Fruit fly (Drosophila melanogaster) whole organism, wandering third instar larva: ENCODE data around the gene CG8300.

ENCODE experiments used
- Abd-B ChIP-seq: fragments of >200 bp; optimal IDR thresholded peaks from 2 replicates; lab custom pipeline; 2017; ENCODE audit warnings: missing biosample characterization, missing genetic modification characterization
- CG32264 ChIP-seq: fragments of 200-800 bp; sonication (Bioruptor generic); optimal IDR thresholded peaks from 2 replicates; lab custom pipeline; 2016; ENCODE audit warnings: missing biosample characterization, missing genetic modification characterization
- CG9705 ChIP-seq: fragments of 200-800 bp; sonication (Bioruptor generic); optimal IDR thresholded peaks from 2 replicates; lab custom pipeline; 2018; ENCODE audit warnings: missing biosample characterization, mild to moderate bottlenecking, missing genetic modification characterization
- CrebA ChIP-seq: fragments of 200-800 bp; sonication (Bioruptor generic); optimal IDR thresholded peaks from 2 replicates; lab custom pipeline; 2016; ENCODE audit warnings: missing biosample characterization, mild to moderate bottlenecking, missing genetic modification characterization, borderline replicate concordance
- Dfd ChIP-seq: fragments of >200 bp; optimal IDR thresholded peaks from 2 replicates; lab custom pipeline; 2017; ENCODE audit warnings: missing biosample characterization, missing genetic modification characterization
- Dif ChIP-seq: fragments of 200-275, 200-300 bp; sonication (Bioruptor generic); optimal IDR thresholded peaks from 2 replicates; lab custom pipeline; 2018; ENCODE audit warnings: missing biosample characterization, missing genetic modification characterization; ENCODE audit not compliant: partially characterized antibody
- GATAd ChIP-seq: sonication (Bioruptor generic); optimal IDR thresholded peaks from 2 replicates; lab custom pipeline; 2016; ENCODE audit warnings: missing biosample characterization, missing genetic modification characterization
- HLH106 ChIP-seq: fragments of 200-800 bp; optimal IDR thresholded peaks from 3 replicates; lab custom pipeline; 2019; ENCODE audit warnings: missing biosample characterization, mild to moderate bottlenecking, missing genetic modification characterization, moderate library complexity
- Hnf4 ChIP-seq: fragments of 200-800 bp; sonication (Bioruptor generic); optimal IDR thresholded peaks from 2 replicates; lab custom pipeline; 2016; ENCODE audit warnings: missing biosample characterization, mild to moderate bottlenecking, missing genetic modification characterization
- Hr78 ChIP-seq: fragments of >200 bp; optimal IDR thresholded peaks from 2 replicates; lab custom pipeline; 2017; ENCODE audit warnings: missing biosample characterization, missing genetic modification characterization
- Hr83 ChIP-seq: fragments of 200-300 bp; sonication (Bioruptor generic); optimal IDR thresholded peaks from 2 replicates; lab custom pipeline; 2016; ENCODE audit warnings: missing biosample characterization, mild to moderate bottlenecking, missing genetic modification characterization, moderate library complexity; ENCODE audit not compliant: poor library complexity, severe bottlenecking
- Jra ChIP-seq: sonication (Bioruptor generic); optimal IDR thresholded peaks from 2 replicates; lab custom pipeline; 2016; ENCODE audit warnings: missing biosample characterization, missing genetic modification characterization
- Mio ChIP-seq: sonication (Bioruptor generic); optimal IDR thresholded peaks from 2 replicates; lab custom pipeline; 2016; ENCODE audit warnings: missing biosample characterization, missing genetic modification characterization
- Myc ChIP-seq: fragments of >200 bp; optimal IDR thresholded peaks from 2 replicates; lab custom pipeline; 2017
- N ChIP-seq: fragments of >200 bp; optimal IDR thresholded peaks from 2 replicates; lab custom pipeline; 2018; ENCODE audit warnings: missing biosample characterization, missing external identifiers, missing genetic modification characterization
- OdsH ChIP-seq: fragments of 200-800 bp; sonication (Bioruptor generic); optimal IDR thresholded peaks from 2 replicates; lab custom pipeline; 2016; ENCODE audit warnings: missing biosample characterization, mild to moderate bottlenecking, missing genetic modification characterization
- Rel ChIP-seq, 2 experiments: fragments of 200-800 bp; sonication (Bioruptor generic) in 1 of 2; optimal IDR thresholded peaks; 2 replicates in 1 of 2; 3 replicates in 1 of 2; lab custom pipeline; 2016 to 2019; ENCODE audit warnings: mild to moderate bottlenecking in 2 of 2, missing biosample characterization in 2 of 2, missing genetic modification characterization in 2 of 2, moderate library complexity in 1 of 2
- Sp1 ChIP-seq: fragments of 200-800 bp; sonication (Bioruptor generic); optimal IDR thresholded peaks from 3 replicates; lab custom pipeline; 2019; ENCODE audit warnings: missing biosample characterization, mild to moderate bottlenecking, missing genetic modification characterization, moderate library complexity
- Vsx2 ChIP-seq: fragments of 200-300, 225-300 bp; sonication (Bioruptor generic); optimal IDR thresholded peaks from 2 replicates; lab custom pipeline; 2018; ENCODE audit warnings: missing biosample characterization, missing genetic modification characterization; ENCODE audit not compliant: partially characterized antibody
- br ChIP-seq: fragments of 200-800 bp; sonication (Bioruptor generic); optimal IDR thresholded peaks from 2 replicates; lab custom pipeline; 2016; ENCODE audit warnings: missing biosample characterization, missing genetic modification characterization
- brk ChIP-seq: fragments of 200-800 bp; sonication (Bioruptor generic); optimal IDR thresholded peaks from 2 replicates; lab custom pipeline; 2016; ENCODE audit warnings: missing biosample characterization, mild to moderate bottlenecking, missing genetic modification characterization
- dl ChIP-seq, 2 experiments: fragments of 175-275, 200-275 bp in 1 of 2; fragments of 200-275 bp in 1 of 2; sonication (Bioruptor generic); optimal IDR thresholded peaks; lab custom pipeline; 2018; ENCODE audit warnings: mild to moderate bottlenecking in 2 of 2, missing biosample characterization in 2 of 2, missing genetic modification characterization in 2 of 2, moderate library complexity in 2 of 2; ENCODE audit not compliant: partially characterized antibody in 2 of 2, insufficient read depth in 1 of 2
- dmrt93B ChIP-seq: fragments of 200-800 bp; sonication (Bioruptor generic); optimal IDR thresholded peaks from 2 replicates; lab custom pipeline; 2018; ENCODE audit warnings: missing biosample characterization, mild to moderate bottlenecking, missing genetic modification characterization
- dsf ChIP-seq: sonication (Bioruptor generic); optimal IDR thresholded peaks from 2 replicates; lab custom pipeline; 2016; ENCODE audit warnings: missing biosample characterization, missing genetic modification characterization, borderline replicate concordance
- ey ChIP-seq: fragments of 200-800 bp; sonication (Bioruptor generic); optimal IDR thresholded peaks from 2 replicates; lab custom pipeline; 2016; ENCODE audit warnings: missing biosample characterization, missing genetic modification characterization
- foxo ChIP-seq, 2 experiments: fragments of 200-800 bp; sonication (Bioruptor generic); optimal IDR thresholded peaks; 2 replicates in 1 of 2; 3 replicates in 1 of 2; lab custom pipeline; 2016 to 2017; ENCODE audit warnings: missing biosample characterization in 2 of 2, missing genetic modification characterization in 2 of 2
- fru ChIP-seq: fragments of 200-800 bp; sonication (Bioruptor generic); optimal IDR thresholded peaks from 3 replicates; lab custom pipeline; 2016; ENCODE audit warnings: missing biosample characterization, mild to moderate bottlenecking, missing genetic modification characterization
- h ChIP-seq: fragments of 200-800 bp; sonication (Bioruptor generic); optimal IDR thresholded peaks from 3 replicates; lab custom pipeline; 2016; ENCODE audit warnings: missing biosample characterization, mild to moderate bottlenecking, missing genetic modification characterization
- jim ChIP-seq: fragments of 175-275, 200-325 bp; sonication (Bioruptor generic); optimal IDR thresholded peaks from 2 replicates; lab custom pipeline; 2016; ENCODE audit warnings: missing biosample characterization, mild to moderate bottlenecking, missing genetic modification characterization
- lola ChIP-seq: fragments of >200 bp; optimal IDR thresholded peaks from 2 replicates; lab custom pipeline; 2017; ENCODE audit warnings: missing biosample characterization, missing genetic modification characterization
- pan ChIP-seq: fragments of >200 bp; optimal IDR thresholded peaks from 2 replicates; lab custom pipeline; 2017
- psq ChIP-seq: fragments of 200-800 bp; sonication (Bioruptor generic); optimal IDR thresholded peaks from 3 replicates; lab custom pipeline; 2017; ENCODE audit warnings: missing biosample characterization, mild to moderate bottlenecking, missing genetic modification characterization, moderate library complexity
- rgr ChIP-seq: fragments of 200-800 bp; sonication (Bioruptor generic); optimal IDR thresholded peaks from 3 replicates; lab custom pipeline; 2016; ENCODE audit warnings: missing biosample characterization, mild to moderate bottlenecking, missing genetic modification characterization
- sage ChIP-seq: fragments of 200-800 bp; sonication (Bioruptor generic); optimal IDR thresholded peaks from 2 replicates; lab custom pipeline; 2016; ENCODE audit warnings: missing biosample characterization, mild to moderate bottlenecking, missing genetic modification characterization
- sv ChIP-seq: fragments of 200-800 bp; sonication (Bioruptor generic); optimal IDR thresholded peaks from 3 replicates; lab custom pipeline; 2016; ENCODE audit warnings: missing biosample characterization, missing genetic modification characterization
- tai ChIP-seq: sonication (Bioruptor generic); optimal IDR thresholded peaks from 2 replicates; lab custom pipeline; 2016; ENCODE audit warnings: missing biosample characterization, missing genetic modification characterization
- usp ChIP-seq: fragments of >200 bp; optimal IDR thresholded peaks from 2 replicates; lab custom pipeline; 2017; ENCODE audit warnings: missing biosample characterization, missing genetic modification characterization
- woc ChIP-seq: sonication (Bioruptor generic); optimal IDR thresholded peaks from 2 replicates; lab custom pipeline; 2016; ENCODE audit warnings: missing biosample characterization, mild to moderate bottlenecking, missing genetic modification characterization

CG8300 gene

DNA sequence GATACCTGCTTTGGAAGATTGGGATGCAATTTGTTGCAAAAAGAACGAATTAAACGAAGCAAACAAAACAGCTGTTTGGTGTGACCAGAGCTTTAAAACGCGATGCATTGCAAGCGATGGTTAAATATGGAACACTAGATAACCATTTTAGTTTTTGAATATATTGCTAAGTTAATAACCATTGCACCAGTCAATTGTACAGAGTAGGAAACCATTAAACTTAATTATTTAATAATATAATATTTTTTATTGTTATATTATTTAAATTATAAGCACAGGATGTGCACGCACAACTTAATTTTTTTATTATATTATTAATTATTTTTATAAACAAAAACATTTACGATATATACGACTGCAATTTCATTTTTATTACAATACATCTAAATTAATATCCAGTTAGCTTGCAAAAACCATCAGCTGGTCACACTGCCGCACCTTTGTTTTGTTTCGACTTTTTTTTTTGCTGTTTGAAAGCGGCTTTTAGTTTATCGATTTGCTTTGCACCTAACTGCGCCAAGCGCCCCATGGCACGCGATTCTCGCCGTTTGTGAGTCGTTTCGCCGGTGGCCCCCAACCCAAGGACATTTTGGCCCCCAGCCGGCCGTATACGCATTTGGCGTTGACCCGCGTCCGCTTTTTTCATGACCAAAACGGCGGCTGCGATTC lies at the start of gene CG8300, which contains the start of gene CG4617:
Gene CG8300 (plus strand): TSS at position 486 of the 669 bp plus-strand sequence.
Gene CG4617 (minus strand): TSS at position 92 of the 669 bp plus-strand sequence.
- TF ChIP-seq tai (no peak), OdsH (no peak), CG9705 (GFP tag; lab: Kevin White, UChicago) (no peak), pan (no peak), Jra (GFP tag; lab: Kevin White, UChicago) (no peak), Mio (GFP tag; lab: Kevin White, UChicago) (no peak), GATAd (GFP tag; lab: Kevin White, UChicago) (no peak), Hr78 (GFP tag; lab: Kevin White, UChicago) (no peak), CG32264 (GFP tag; lab: Kevin White, UChicago) (no peak), Vsx2 (GFP tag; lab: Kevin White, UChicago) (no peak), dsf (GFP tag; lab: Kevin White, UChicago) (no peak), fru (no peak), Hr83 (no peak), jim (GFP tag; lab: Kevin White, UChicago) (no peak), N (no peak), CrebA (no peak), HLH106 (tag; lab: Kevin White, UChicago) (peak; percentile 46), sage (no peak), foxo (GFP tag; optimal IDR thresholded peaks at IDR 0.05; lab: Kevin White, UChicago) (peak in 1 of 2 experiments; percentile 51), Hnf4 (peak; percentile 34), dl (GFP tag; optimal IDR thresholded peaks at IDR 0.05; lab: Kevin White, UChicago; ENCODE audit: insufficient read depth in 1 of 2, partially characterized antibody in 2 of 2) (no peak), Dfd (no peak), h (GFP tag; lab: Kevin White, UChicago) (peak; percentile 5), ey (GFP tag; lab: Kevin White, UChicago) (no peak), Sp1 (GFP tag; lab: Kevin White, UChicago) (peak; percentile 11), woc (GFP tag; lab: Kevin White, UChicago) (no peak), rgr (no peak), Myc (lab: Kevin White, UChicago) (no peak), Rel (GFP tag; optimal IDR thresholded peaks at IDR 0.05; lab: Kevin White, UChicago) (no peak), Rel (tag; optimal IDR thresholded peaks at IDR 0.05; lab: Kevin White, UChicago) (no peak), sv (no peak), Dif (no peak), br (GFP tag; lab: Kevin White, UChicago) (no peak), brk (GFP tag; lab: Kevin White, UChicago) (no peak), Abd-B (GFP tag; lab: Kevin White, UChicago) (no peak), usp (GFP tag; lab: Kevin White, UChicago) (no peak), psq (GFP tag; lab: Kevin White, UChicago) (peak; percentile 29), lola (GFP tag; lab: Kevin White, UChicago) (no peak), dmrt93B (GFP tag; lab: Kevin White, UChicago) (peak; percentile 5)

DNA sequence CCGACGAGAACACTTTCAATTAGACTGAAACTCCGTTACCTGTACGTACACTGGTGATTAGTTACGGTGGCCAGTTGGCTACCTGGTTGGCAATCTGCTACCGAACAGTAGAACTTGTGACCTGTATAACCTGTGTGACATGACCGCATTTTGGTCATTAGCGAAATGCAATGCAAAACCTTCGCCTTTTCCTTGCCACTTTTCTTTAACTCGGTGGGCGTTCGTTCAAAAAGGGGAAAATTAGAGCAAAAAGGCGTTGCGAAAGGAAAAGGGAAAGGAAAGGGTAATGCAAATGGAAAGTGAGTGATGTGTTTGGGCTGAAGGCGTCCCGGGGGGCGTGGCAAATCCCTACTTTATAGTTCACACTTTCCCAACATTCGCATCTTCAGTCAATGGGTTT lies 45.7 kb upstream of the CG8300 start:
- TF ChIP-seq rgr (no peak), brk (GFP tag; lab: Kevin White, UChicago) (no peak), N (no peak), h (GFP tag; lab: Kevin White, UChicago) (no peak), Jra (GFP tag; lab: Kevin White, UChicago) (no peak), GATAd (GFP tag; lab: Kevin White, UChicago) (no peak), psq (GFP tag; lab: Kevin White, UChicago) (no peak), usp (GFP tag; lab: Kevin White, UChicago) (no peak), HLH106 (tag; lab: Kevin White, UChicago) (no peak), dl (GFP tag; optimal IDR thresholded peaks at IDR 0.05; lab: Kevin White, UChicago; ENCODE audit: insufficient read depth in 1 of 2, partially characterized antibody in 2 of 2) (no peak), CG32264 (GFP tag; lab: Kevin White, UChicago) (no peak), sv (no peak)
